Worm (Caenorhabditis elegans) whole organism, young adult: ENCODE measurements around the gene gldi-8.

ENCODE experiments used
- B0261.1 ChIP-seq: sonication (generic microtip); optimal IDR thresholded peaks from 2 replicates; lab custom pipeline; 2016; ENCODE audit warnings: mild to moderate bottlenecking, missing genetic modification characterization, moderate library complexity, missing compliant biosample characterization
- D2030.7 ChIP-seq: fragments of 200-800 bp; sonication (Bioruptor generic); IDR thresholded peaks from 2 replicates; pipeline ENCODE4 v1.3.6; 2022; ENCODE audit warnings: missing genetic modification reagents, missing genetic modification characterization, missing compliant biosample characterization
- F10E7.11 ChIP-seq: sonication (generic microtip); optimal IDR thresholded peaks from 2 replicates; lab custom pipeline; 2017; ENCODE audit warnings: mild to moderate bottlenecking, missing genetic modification characterization, moderate library complexity, missing compliant biosample characterization
- F33H1.4 ChIP-seq: fragments of 200-800 bp; sonication (Bioruptor generic); IDR thresholded peaks from 2 replicates; pipeline ENCODE4 v1.3.6; 2022; ENCODE audit warnings: missing genetic modification reagents, missing genetic modification characterization, missing compliant biosample characterization
- F37B4.10 ChIP-seq: fragments of 200-800 bp; sonication (Bioruptor generic); IDR thresholded peaks from 2 replicates; pipeline ENCODE4 v1.3.6; 2022; ENCODE audit warnings: missing genetic modification characterization, missing compliant biosample characterization
- F52B5.7 ChIP-seq: sonication (generic microtip); optimal IDR thresholded peaks from 2 replicates; lab custom pipeline; 2016; ENCODE audit warnings: mild to moderate bottlenecking, missing genetic modification characterization, missing compliant biosample characterization
- F57C9.4 ChIP-seq: sonication (generic microtip); optimal IDR thresholded peaks from 2 replicates; lab custom pipeline; 2017; ENCODE audit warnings: mild to moderate bottlenecking, missing genetic modification characterization, missing compliant biosample characterization
- K12H6.12 ChIP-seq: fragments of 200-800 bp; sonication (Bioruptor generic); optimal IDR thresholded peaks from 2 replicates; lab custom pipeline; 2018; ENCODE audit warnings: mild to moderate bottlenecking, missing genetic modification characterization, missing compliant biosample characterization
- Y53G8AR.9 ChIP-seq: fragments of 200-800 bp; sonication (Bioruptor generic); conservative IDR thresholded peaks from 2 replicates; pipeline ENCODE4 v1.3.6; 2022; ENCODE audit warnings: missing genetic modification reagents, missing genetic modification characterization, missing compliant biosample characterization
- Y56A3A.18 ChIP-seq: fragments of 200-800 bp; sonication (Bioruptor generic); IDR thresholded peaks from 2 replicates; pipeline ENCODE4 v1.3.6; 2022; ENCODE audit warnings: missing genetic modification reagents, missing genetic modification characterization, missing compliant biosample characterization
- Y79H2A.3 ChIP-seq: fragments of 200-800 bp; sonication (Bioruptor generic); conservative IDR thresholded peaks from 2 replicates; pipeline ENCODE4 v1.3.6; 2022; ENCODE audit warnings: missing genetic modification reagents, missing genetic modification characterization, missing compliant biosample characterization
- ZK185.1 ChIP-seq: sonication (generic microtip); optimal IDR thresholded peaks from 2 replicates; lab custom pipeline; 2016; ENCODE audit warnings: mild to moderate bottlenecking, missing genetic modification characterization, missing compliant biosample characterization; ENCODE audit not compliant: poor library complexity, severe bottlenecking
- aptf-3 ChIP-seq: fragments of 200-800 bp; sonication (Bioruptor generic); IDR thresholded peaks from 2 replicates; pipeline ENCODE4 v1.3.6; 2022; ENCODE audit warnings: missing genetic modification characterization, missing compliant biosample characterization
- athp-1 ChIP-seq: sonication (generic microtip); optimal IDR thresholded peaks from 2 replicates; lab custom pipeline; 2017; ENCODE audit warnings: mild to moderate bottlenecking, missing genetic modification characterization, missing compliant biosample characterization
- bed-2 ChIP-seq: fragments of 200-800 bp; sonication (Bioruptor generic); IDR thresholded peaks from 2 replicates; pipeline ENCODE4 v1.3.6; 2022; ENCODE audit warnings: missing genetic modification reagents, missing genetic modification characterization, missing compliant biosample characterization
- cebp-1 ChIP-seq, 2 experiments: fragments of 200-800 bp in 1 of 2; sonication (Bioruptor generic) in 1 of 2; sonication (generic microtip) in 1 of 2; IDR thresholded peaks in 1 of 2; optimal IDR thresholded peaks in 1 of 2; 2 replicates each; pipeline versions ENCODE4 v1.3.6 to Lab custom; 2017 to 2022; ENCODE audit warnings: missing compliant biosample characterization in 2 of 2, missing genetic modification characterization in 2 of 2, mild to moderate bottlenecking in 1 of 2, missing genetic modification reagents in 1 of 2, moderate library complexity in 1 of 2
- ceh-27 ChIP-seq: fragments of 200-800 bp; sonication (Bioruptor generic); optimal IDR thresholded peaks from 2 replicates; lab custom pipeline; 2018; ENCODE audit warnings: mild to moderate bottlenecking, missing genetic modification characterization, moderate library complexity, missing compliant biosample characterization
- ceh-79 ChIP-seq: sonication (generic microtip); optimal IDR thresholded peaks from 2 replicates; lab custom pipeline; 2017; ENCODE audit warnings: mild to moderate bottlenecking, missing genetic modification characterization, missing compliant biosample characterization
- ceh-91 ChIP-seq: fragments of 200-800 bp; sonication (Bioruptor generic); IDR thresholded peaks from 2 replicates; pipeline ENCODE4 v1.3.6; 2022; ENCODE audit warnings: missing genetic modification reagents, missing genetic modification characterization, missing compliant biosample characterization
- efl-1 ChIP-seq: fragments of 150-350 bp; optimal IDR thresholded peaks from 2 replicates; lab custom pipeline; 2014; ENCODE audit warnings: missing biosample characterization, missing genetic modification reagents, missing genetic modification characterization
- egl-44 ChIP-seq: fragments of 200-800 bp; sonication (Bioruptor generic); IDR thresholded peaks from 2 replicates; pipeline ENCODE4 v1.3.6; 2022; ENCODE audit warnings: missing genetic modification reagents, missing genetic modification characterization, missing compliant biosample characterization
- gei-17 ChIP-seq: fragments of 200-800 bp; sonication (Bioruptor generic); optimal IDR thresholded peaks from 2 replicates; lab custom pipeline; 2018; ENCODE audit warnings: mild to moderate bottlenecking, missing genetic modification characterization, missing compliant biosample characterization
- him-1 ChIP-seq: sonication (generic microtip); optimal IDR thresholded peaks from 2 replicates; lab custom pipeline; 2016; ENCODE audit warnings: missing genotype, missing genetic modification reagents, missing genetic modification characterization, missing compliant biosample characterization
- hlh-12 ChIP-seq: sonication (generic microtip); optimal IDR thresholded peaks from 2 replicates; lab custom pipeline; 2016; ENCODE audit warnings: missing genetic modification characterization, missing compliant biosample characterization
- hrde-1 ChIP-seq: sonication (generic microtip); optimal IDR thresholded peaks from 2 replicates; lab custom pipeline; 2016; ENCODE audit warnings: missing genetic modification characterization, mild to moderate bottlenecking, missing compliant biosample characterization, moderate library complexity, missing genotype, missing genetic modification reagents, borderline replicate concordance
- hsf-1 ChIP-seq: fragments of 200-800 bp; sonication (Bioruptor generic); IDR thresholded peaks from 2 replicates; pipeline ENCODE4 v1.3.6; 2022; ENCODE audit warnings: missing genetic modification reagents, missing genetic modification characterization, missing compliant biosample characterization
- lin-26 ChIP-seq: fragments of 200-800 bp; sonication (Bioruptor generic); IDR thresholded peaks from 2 replicates; pipeline ENCODE4 v1.3.6; 2022; ENCODE audit warnings: missing genetic modification reagents, missing genetic modification characterization, missing compliant biosample characterization
- lin-54 ChIP-seq: fragments of 200-800 bp; sonication (Bioruptor generic); optimal IDR thresholded peaks from 2 replicates; lab custom pipeline; 2018; ENCODE audit warnings: mild to moderate bottlenecking, missing genetic modification characterization, missing compliant biosample characterization
- lsl-1 ChIP-seq: fragments of 200-800 bp; sonication (Bioruptor generic); optimal IDR thresholded peaks from 2 replicates; lab custom pipeline; 2018; ENCODE audit warnings: mild to moderate bottlenecking, missing genetic modification characterization, moderate library complexity, missing compliant biosample characterization
- madf-10 ChIP-seq: sonication (generic microtip); optimal IDR thresholded peaks from 2 replicates; lab custom pipeline; 2016; ENCODE audit warnings: mild to moderate bottlenecking, missing genetic modification characterization, missing compliant biosample characterization
- madf-6 ChIP-seq: fragments of 200-800 bp; sonication (Bioruptor generic); IDR thresholded peaks from 2 replicates; pipeline ENCODE4 v1.3.6; 2022; ENCODE audit warnings: missing genetic modification reagents, missing genetic modification characterization, missing compliant biosample characterization
- mxl-1 ChIP-seq: sonication (generic microtip); optimal IDR thresholded peaks from 2 replicates; lab custom pipeline; 2016; ENCODE audit warnings: missing genetic modification characterization, missing compliant biosample characterization
- nhr-27 ChIP-seq: fragments of 200-800 bp; sonication (Bioruptor generic); optimal IDR thresholded peaks from 2 replicates; lab custom pipeline; 2018; ENCODE audit warnings: mild to moderate bottlenecking, missing genetic modification characterization, moderate library complexity, missing compliant biosample characterization
- nhr-80 ChIP-seq: sonication (generic microtip); optimal IDR thresholded peaks from 2 replicates; lab custom pipeline; 2016; ENCODE audit warnings: missing genetic modification characterization, missing compliant biosample characterization
- pha-4 ChIP-seq: fragments of 150-350 bp; sonication (generic microtip); optimal IDR thresholded peaks from 2 replicates; lab custom pipeline; 2014; ENCODE audit warnings: missing biosample characterization, missing genetic modification reagents, missing genetic modification characterization
- rec-8 ChIP-seq, 2 experiments: sonication (generic microtip); optimal IDR thresholded peaks; 2 replicates each; lab custom pipeline; 2016; ENCODE audit warnings: mild to moderate bottlenecking in 2 of 2, missing genetic modification characterization in 2 of 2, missing genetic modification reagents in 2 of 2, missing genotype in 2 of 2, missing biosample characterization in 1 of 2, missing compliant biosample characterization in 1 of 2, moderate library complexity in 1 of 2
- sdz-38 ChIP-seq: sonication (generic microtip); optimal IDR thresholded peaks from 2 replicates; lab custom pipeline; 2016; ENCODE audit warnings: missing genotype, missing genetic modification characterization, missing compliant biosample characterization
- sea-2 ChIP-seq: fragments of 200-800 bp; sonication (Bioruptor generic); IDR thresholded peaks from 2 replicates; pipeline ENCODE4 v1.3.6; 2022; ENCODE audit warnings: missing genetic modification characterization, missing compliant biosample characterization
- snpc-1.3 ChIP-seq: sonication (generic microtip); optimal IDR thresholded peaks from 2 replicates; lab custom pipeline; 2017; ENCODE audit warnings: missing genetic modification characterization, mild to moderate bottlenecking, missing compliant biosample characterization, antibody characterized with exemption, moderate library complexity, missing genotype, missing genetic modification reagents; ENCODE audit not compliant: insufficient read depth
- snpc-4 ChIP-seq, 5 experiments: fragments of 150-350 bp in 1 of 5; sonication (generic microtip) in 4 of 5; optimal IDR thresholded peaks; 2 replicates each; lab custom pipeline; 2014 to 2018; ENCODE audit warnings: missing genetic modification characterization in 5 of 5, missing biosample characterization in 3 of 5, antibody characterized with exemption in 2 of 5, mild to moderate bottlenecking in 2 of 5, missing compliant biosample characterization in 2 of 5, missing genotype in 2 of 5, moderate library complexity in 2 of 5, missing genetic modification reagents in 1 of 5
- sptf-2 ChIP-seq: fragments of 200-800 bp; sonication (Bioruptor generic); optimal IDR thresholded peaks from 2 replicates; lab custom pipeline; 2018; ENCODE audit warnings: mild to moderate bottlenecking, missing genetic modification characterization, missing compliant biosample characterization
- zfh-2 ChIP-seq: fragments of 200-800 bp; sonication (Bioruptor generic); conservative IDR thresholded peaks from 2 replicates; pipeline ENCODE4 v1.3.6; 2022; ENCODE audit warnings: missing genetic modification reagents, missing genetic modification characterization, missing compliant biosample characterization
- zim-3 ChIP-seq: sonication (generic microtip); optimal IDR thresholded peaks from 2 replicates; lab custom pipeline; 2017; ENCODE audit warnings: mild to moderate bottlenecking, missing genetic modification characterization, moderate library complexity, missing compliant biosample characterization
- ztf-6 ChIP-seq: fragments of 200-800 bp; sonication (Bioruptor generic); IDR thresholded peaks from 2 replicates; pipeline ENCODE4 v1.3.6; 2022; ENCODE audit warnings: missing genetic modification reagents, missing genetic modification characterization, missing compliant biosample characterization

The gldi-8 gene

ce11 chrIII:12598418-12599330 is 855 bp downstream of the gldi-8 start (continued):
- TF ChIP-seq F10E7.11 (tag; lab: Kevin White, UChicago) = peak; percentile 61
- no peak for TF ChIP-seq sea-2 (GFP tag; lab: Robert Waterston, UW)
- peak; percentile 29 for TF ChIP-seq him-1 (tag; lab: Kevin White, UChicago)
- TF ChIP-seq F33H1.4 = peak; percentile 43
- TF ChIP-seq D2030.7 (GFP tag; lab: Robert Waterston, UW) = peak; percentile 38
- peak; percentile 77 for TF ChIP-seq lsl-1 (GFP tag; lab: Kevin White, UChicago)
- peak; percentile 21 for TF ChIP-seq zim-3 (tag; lab: Kevin White, UChicago)
- TF ChIP-seq madf-10 = peak; percentile 50
- TF ChIP-seq nhr-80 (tag; lab: Kevin White, UChicago) = peak; percentile 13
- TF ChIP-seq aptf-3 (GFP tag; lab: Robert Waterston, UW) = peak; percentile 72; the same call in 1 of the 2 replicates
- TF ChIP-seq Y53G8AR.9 (GFP tag; lab: Robert Waterston, UW) = peak; percentile 74
- TF ChIP-seq F57C9.4 (tag; lab: Kevin White, UChicago) = peak; percentile 55
- no peak for TF ChIP-seq ztf-6 (GFP tag; lab: Robert Waterston, UW)
- TF ChIP-seq F52B5.7 (tag; lab: Kevin White, UChicago) = peak; percentile 71
- peak; percentile 77 for TF ChIP-seq zfh-2 (GFP tag; lab: Robert Waterston, UW)
- TF ChIP-seq ZK185.1 (tag; lab: Kevin White, UChicago) = peak; percentile 79
- peak; percentile 64; the same call in 1 of the 2 replicates for TF ChIP-seq hsf-1 (GFP tag; lab: Robert Waterston, UW)
- TF ChIP-seq gei-17 (GFP tag; lab: Kevin White, UChicago) = peak; percentile 28
- TF ChIP-seq F37B4.10 (GFP tag; lab: Robert Waterston, UW) = 0 out of 2 replicates have a peak, but pooled peaks have one; percentile 6
- TF ChIP-seq madf-6 = peak; percentile 65
- TF ChIP-seq snpc-1.3 (tag; lab: Kevin White, UChicago) = no peak
- no peak for TF ChIP-seq rec-8 (tag; optimal IDR thresholded peaks at IDR 0.05; lab: Kevin White, UChicago)
- peak; percentile 66 for TF ChIP-seq K12H6.12 (tag; lab: Kevin White, UChicago)
- no peak for TF ChIP-seq mxl-1
- peak; percentile 47 for TF ChIP-seq ceh-27 (GFP tag; lab: Kevin White, UChicago)
- TF ChIP-seq hrde-1 = no peak
- peak; percentile 70 for TF ChIP-seq Y56A3A.18
- peak; percentile 56 for TF ChIP-seq lin-54 (GFP tag; lab: Kevin White, UChicago)
- TF ChIP-seq ceh-91 (GFP tag; lab: Robert Waterston, UW) = peak; percentile 40; the same call in 1 of the 2 replicates
- TF ChIP-seq pha-4 (tag; lab: Kevin White, UChicago) = no peak
- 0 out of 2 replicates have a peak, but pooled peaks have one; percentile 70 for TF ChIP-seq Y79H2A.3 (GFP tag; lab: Robert Waterston, UW)
- TF ChIP-seq ceh-79 (tag; lab: Kevin White, UChicago) = no peak
- peak; percentile 56 for TF ChIP-seq athp-1 (tag; lab: Kevin White, UChicago)
- TF ChIP-seq snpc-4 (GFP tag; optimal IDR thresholded peaks at IDR 0.05; lab: Kevin White, UChicago) = no peak
- peak in 3 of 4 experiments; percentile 22 to 51 (median 35) for TF ChIP-seq snpc-4 (tag; optimal IDR thresholded peaks at IDR 0.05; lab: Kevin White, UChicago)
- peak; percentile 42; the same call in 1 of the 2 replicates for TF ChIP-seq egl-44
- no peak for TF ChIP-seq bed-2 (GFP tag; lab: Robert Waterston, UW)
- no peak for TF ChIP-seq lin-26 (GFP tag; lab: Robert Waterston, UW)
- TF ChIP-seq nhr-27 (tag; lab: Kevin White, UChicago) = peak; percentile 68
- TF ChIP-seq sptf-2 = no peak
- TF ChIP-seq hlh-12 (tag; lab: Kevin White, UChicago) = no peak
- TF ChIP-seq efl-1 = peak; percentile 31
- TF ChIP-seq sdz-38 (tag; lab: Kevin White, UChicago) = no peak
- peak; percentile 18 for TF ChIP-seq B0261.1
- 0 out of 2 replicates have a peak, but pooled peaks have one; percentile 30 for TF ChIP-seq cebp-1 (GFP tag; IDR thresholded peaks at IDR 0.05; lab: Robert Waterston, UW)
- TF ChIP-seq cebp-1 (tag; optimal IDR thresholded peaks at IDR 0.05; lab: Kevin White, UChicago) = peak; percentile 84
